Worm (Caenorhabditis elegans) whole organism, L2 larva: Measurements from ENCODE around the gene prx-1.

Experiments
- C34F6.9 ChIP-seq: fragments of 150-350 bp; optimal IDR thresholded peaks from 2 replicates; lab custom pipeline; 2014; ENCODE audit warnings: missing biosample characterization, missing genetic modification characterization
- F13H6.1 ChIP-seq: sonication (generic microtip); optimal IDR thresholded peaks from 2 replicates; lab custom pipeline; 2016; ENCODE audit warnings: missing genetic modification characterization, missing compliant biosample characterization
- R02D3.7 ChIP-seq: fragments of 150-350 bp; optimal IDR thresholded peaks from 2 replicates; lab custom pipeline; 2014; ENCODE audit warnings: missing biosample characterization, missing genetic modification characterization
- Y55F3AM.14 ChIP-seq: fragments of 200-800 bp; sonication (Bioruptor generic); optimal IDR thresholded peaks from 2 replicates; lab custom pipeline; 2018; ENCODE audit warnings: mild to moderate bottlenecking, missing genetic modification characterization, missing compliant biosample characterization
- alr-1 ChIP-seq: fragments of 150-350 bp; optimal IDR thresholded peaks from 2 replicates; lab custom pipeline; 2014; ENCODE audit warnings: missing biosample characterization, missing genetic modification characterization
- aly-2 ChIP-seq: fragments of 150-350 bp; optimal IDR thresholded peaks from 2 replicates; lab custom pipeline; 2014; ENCODE audit warnings: missing biosample characterization, missing genetic modification characterization
- blmp-1 ChIP-seq: sonication (generic microtip); optimal IDR thresholded peaks from 2 replicates; lab custom pipeline; 2017; ENCODE audit warnings: missing genetic modification characterization, mild to moderate bottlenecking, missing compliant biosample characterization, antibody characterized with exemption, moderate library complexity; ENCODE audit not compliant: insufficient read depth
- ceh-16 ChIP-seq: fragments of 150-350 bp; optimal IDR thresholded peaks from 2 replicates; lab custom pipeline; 2014; ENCODE audit warnings: missing biosample characterization, missing genetic modification characterization
- ceh-82 ChIP-seq: fragments of 150-350 bp; optimal IDR thresholded peaks from 2 replicates; lab custom pipeline; 2014; ENCODE audit warnings: missing biosample characterization, missing genetic modification characterization
- crh-2 ChIP-seq: sonication (generic microtip); optimal IDR thresholded peaks from 2 replicates; lab custom pipeline; 2017; ENCODE audit warnings: missing biosample characterization, missing genetic modification characterization
- dmd-4 ChIP-seq: sonication (generic microtip); optimal IDR thresholded peaks from 2 replicates; lab custom pipeline; 2017; ENCODE audit warnings: missing biosample characterization, missing genetic modification characterization
- egl-27 ChIP-seq: sonication (generic microtip); optimal IDR thresholded peaks from 3 replicates; lab custom pipeline; 2017; ENCODE audit warnings: missing biosample characterization, missing genetic modification reagents, missing genetic modification characterization
- elt-1 ChIP-seq: fragments of 150-350 bp; optimal IDR thresholded peaks from 2 replicates; lab custom pipeline; 2014; ENCODE audit warnings: missing biosample characterization, missing genetic modification characterization
- elt-3 ChIP-seq: sonication (generic microtip); optimal IDR thresholded peaks from 2 replicates; lab custom pipeline; 2017; ENCODE audit warnings: missing biosample characterization, missing genetic modification characterization
- fos-1 ChIP-seq: fragments of 150-350 bp; optimal IDR thresholded peaks from 2 replicates; lab custom pipeline; 2014; ENCODE audit warnings: missing biosample characterization, missing genetic modification characterization
- gmeb-1 ChIP-seq: fragments of 150-350 bp; optimal IDR thresholded peaks from 2 replicates; lab custom pipeline; 2014; ENCODE audit warnings: missing biosample characterization, missing genetic modification characterization
- lin-11 ChIP-seq: fragments of 150-350 bp; sonication (generic microtip); optimal IDR thresholded peaks from 2 replicates; lab custom pipeline; 2014; ENCODE audit warnings: missing biosample characterization, missing genetic modification characterization, inconsistent platforms, mixed read lengths
- lin-13 ChIP-seq: fragments of 150-350 bp; optimal IDR thresholded peaks from 2 replicates; lab custom pipeline; 2014; ENCODE audit warnings: missing biosample characterization, missing genetic modification reagents, missing genetic modification characterization
- lsy-2 ChIP-seq, 2 experiments: fragments of 150-350 bp in 1 of 2; sonication (generic microtip) in 1 of 2; optimal IDR thresholded peaks; 2 replicates each; lab custom pipeline; 2014 to 2017; ENCODE audit warnings: missing biosample characterization in 2 of 2, missing genetic modification characterization in 2 of 2
- mab-5 ChIP-seq: fragments of 150-350 bp; optimal IDR thresholded peaks from 2 replicates; lab custom pipeline; 2014; ENCODE audit warnings: missing biosample characterization, missing genetic modification characterization
- mbf-1 ChIP-seq: sonication (generic microtip); optimal IDR thresholded peaks from 2 replicates; lab custom pipeline; 2017; ENCODE audit warnings: missing biosample characterization, missing genetic modification characterization
- mdl-1 ChIP-seq, 2 experiments: fragments of 150-350 bp in 1 of 2; sonication (generic microtip) in 1 of 2; optimal IDR thresholded peaks; 2 replicates each; lab custom pipeline; 2017; ENCODE audit warnings: missing biosample characterization in 2 of 2, missing genetic modification characterization in 2 of 2
- nhr-129 ChIP-seq: fragments of 150-350 bp; optimal IDR thresholded peaks from 2 replicates; lab custom pipeline; 2014; ENCODE audit warnings: missing biosample characterization, missing genetic modification characterization
- nhr-21 ChIP-seq: fragments of 150-350 bp; optimal IDR thresholded peaks from 2 replicates; lab custom pipeline; 2014; ENCODE audit warnings: missing biosample characterization, missing genetic modification characterization
- nhr-23 ChIP-seq: fragments of 150-350 bp; optimal IDR thresholded peaks from 2 replicates; lab custom pipeline; 2014; ENCODE audit warnings: missing biosample characterization, missing genetic modification reagents, missing genetic modification characterization
- nhr-237 ChIP-seq: fragments of 150-350 bp; optimal IDR thresholded peaks from 2 replicates; lab custom pipeline; 2014; ENCODE audit warnings: missing biosample characterization, missing genetic modification characterization
- nhr-25 ChIP-seq: fragments of 150-350 bp; sonication (generic microtip); optimal IDR thresholded peaks from 3 replicates; lab custom pipeline; 2014; ENCODE audit warnings: missing biosample characterization, missing genetic modification characterization
- nhr-6 ChIP-seq: fragments of 150-350 bp; optimal IDR thresholded peaks from 2 replicates; lab custom pipeline; 2014; ENCODE audit warnings: missing biosample characterization, missing genetic modification characterization
- peb-1 ChIP-seq: fragments of 150-350 bp; optimal IDR thresholded peaks from 2 replicates; lab custom pipeline; 2014; ENCODE audit warnings: missing biosample characterization, missing genetic modification characterization
- sem-4 ChIP-seq: fragments of 150-350 bp; optimal IDR thresholded peaks from 2 replicates; lab custom pipeline; 2014; ENCODE audit warnings: missing biosample characterization, missing genetic modification reagents, missing genetic modification characterization
- skn-1 ChIP-seq: sonication (generic microtip); optimal IDR thresholded peaks from 2 replicates; lab custom pipeline; 2017; ENCODE audit warnings: missing biosample characterization, missing genetic modification characterization
- sma-9 ChIP-seq, 2 experiments: fragments of 150-350 bp in 1 of 2; sonication (generic microtip) in 1 of 2; optimal IDR thresholded peaks; 2 replicates each; lab custom pipeline; 2014 to 2016; ENCODE audit warnings: missing genetic modification characterization in 2 of 2, mild to moderate bottlenecking in 1 of 2, missing biosample characterization in 1 of 2, missing compliant biosample characterization in 1 of 2, missing genetic modification reagents in 1 of 2, moderate library complexity in 1 of 2
- snpc-4 ChIP-seq: fragments of 150-350 bp; optimal IDR thresholded peaks from 2 replicates; lab custom pipeline; 2014; ENCODE audit warnings: missing biosample characterization, missing genetic modification characterization
- unc-62 ChIP-seq: fragments of 150-350 bp; optimal IDR thresholded peaks from 2 replicates; lab custom pipeline; 2014; ENCODE audit warnings: missing biosample characterization, missing genetic modification reagents, missing genetic modification characterization
- ztf-11 ChIP-seq: sonication (generic microtip); optimal IDR thresholded peaks from 2 replicates; lab custom pipeline; 2017; ENCODE audit warnings: missing biosample characterization, missing genetic modification characterization
- ztf-4 ChIP-seq: fragments of 150-350 bp; optimal IDR thresholded peaks from 2 replicates; lab custom pipeline; 2014; ENCODE audit warnings: missing biosample characterization, missing genetic modification characterization

The prx-1 gene

ce11 chrX:14303078-14303477 is 10.6 kb upstream of the prx-1 start, which contains the start of gene C11H1.5:
TSS of gene C11H1.5 (minus strand) at chrX:14303178.
- TF ChIP-seq F13H6.1 (tag; lab: Kevin White, UChicago) = no peak
- TF ChIP-seq blmp-1 (tag; lab: Kevin White, UChicago) = no peak
- no peak for TF ChIP-seq sma-9 (GFP tag; optimal IDR thresholded peaks at IDR 0.05; lab: Kevin White, UChicago)
- TF ChIP-seq sma-9 (tag; optimal IDR thresholded peaks at IDR 0.05; lab: Kevin White, UChicago) = no peak
- TF ChIP-seq lsy-2 (tag; optimal IDR thresholded peaks at IDR 0.05; lab: Kevin White, UChicago) = no peak
- TF ChIP-seq lin-13 (GFP tag; lab: Kevin White, UChicago) = no peak
- TF ChIP-seq peb-1 = no peak
- no peak for TF ChIP-seq dmd-4 (tag; lab: Kevin White, UChicago)
- TF ChIP-seq snpc-4 = no peak
- no peak for TF ChIP-seq egl-27 (tag; lab: Kevin White, UChicago)
- no peak for TF ChIP-seq elt-1
- TF ChIP-seq ztf-4 (tag; lab: Kevin White, UChicago) = no peak
- TF ChIP-seq ceh-82 (tag; lab: Kevin White, UChicago) = no peak
- TF ChIP-seq mbf-1 (tag; lab: Kevin White, UChicago) = no peak
- TF ChIP-seq, all 48 proteins: peak for 0

DNA sequence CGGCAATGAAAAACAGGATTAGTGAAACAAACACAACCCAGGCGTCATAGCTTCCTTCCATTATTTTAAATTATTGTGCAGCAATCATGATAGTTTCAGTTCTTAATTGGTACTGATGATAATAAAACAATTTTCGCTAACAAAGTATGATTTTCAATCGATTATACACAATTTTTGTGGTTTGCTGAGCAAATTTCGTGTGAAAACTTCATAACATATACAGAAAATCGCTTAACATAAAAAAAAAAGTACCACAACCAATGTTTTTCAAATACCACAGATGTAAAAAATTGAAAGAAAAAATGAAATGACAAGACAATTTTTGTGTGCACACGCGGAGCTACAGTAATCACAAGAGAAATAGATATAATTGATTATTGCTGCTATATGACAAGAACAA is 6.1 kb upstream of the prx-1 start, which contains the start of gene gphr-2:
gphr-2 (minus strand) TSS at position 101 of the 400 bp plus-strand sequence.
- TF ChIP-seq ztf-11 (tag; lab: Kevin White, UChicago) (no peak), mbf-1 (tag; lab: Kevin White, UChicago) (no peak), alr-1 (tag; lab: Kevin White, UChicago) (no peak), nhr-25 (tag; lab: Kevin White, UChicago) (no peak), blmp-1 (tag; lab: Kevin White, UChicago) (no peak), nhr-23 (tag; lab: Kevin White, UChicago) (no peak), ceh-82 (tag; lab: Kevin White, UChicago) (no peak), unc-62 (no peak), C34F6.9 (no peak), fos-1 (tag; lab: Kevin White, UChicago) (no peak), nhr-129 (tag; lab: Kevin White, UChicago) (no peak), nhr-237 (tag; lab: Kevin White, UChicago) (no peak), lsy-2 (tag; optimal IDR thresholded peaks at IDR 0.05; lab: Kevin White, UChicago) (no peak), elt-3 (tag; lab: Kevin White, UChicago) (no peak), gmeb-1 (no peak), elt-1 (no peak), Y55F3AM.14 (GFP tag; lab: Kevin White, UChicago) (no peak)

- TF ChIP-seq skn-1 (tag; lab: Kevin White, UChicago) (no peak), crh-2 (no peak), gmeb-1 (no peak), unc-62 (no peak), lin-13 (GFP tag; lab: Kevin White, UChicago) (no peak), snpc-4 (no peak), dmd-4 (tag; lab: Kevin White, UChicago) (no peak), ceh-16 (tag; lab: Kevin White, UChicago) (no peak), aly-2 (no peak), lin-11 (no peak), alr-1 (tag; lab: Kevin White, UChicago) (no peak), mdl-1 (tag; optimal IDR thresholded peaks at IDR 0.05; lab: Kevin White, UChicago) (no peak)
These were observed 4.1 kb upstream of the prx-1 start for ce11 chrX:14309656-14310055.

- TF ChIP-seq sem-4 (tag; lab: Kevin White, UChicago) = no peak
- TF ChIP-seq crh-2 = no peak
- no peak for TF ChIP-seq alr-1 (tag; lab: Kevin White, UChicago)
- no peak for TF ChIP-seq Y55F3AM.14 (GFP tag; lab: Kevin White, UChicago)
- no peak for TF ChIP-seq ceh-16 (tag; lab: Kevin White, UChicago)
- TF ChIP-seq snpc-4 = no peak
- TF ChIP-seq nhr-237 (tag; lab: Kevin White, UChicago) = no peak
- TF ChIP-seq nhr-25 (tag; lab: Kevin White, UChicago) = no peak
- TF ChIP-seq lin-13 (GFP tag; lab: Kevin White, UChicago) = no peak
- no peak for TF ChIP-seq nhr-21 (tag; lab: Kevin White, UChicago)
- no peak for TF ChIP-seq C34F6.9
- TF ChIP-seq aly-2 = no peak
- no peak for TF ChIP-seq nhr-6
- TF ChIP-seq elt-3 (tag; lab: Kevin White, UChicago) = no peak
- TF ChIP-seq peb-1 = no peak
- TF ChIP-seq gmeb-1 = no peak
- no peak for TF ChIP-seq fos-1 (tag; lab: Kevin White, UChicago)
- TF ChIP-seq mab-5 = no peak
- no peak for TF ChIP-seq R02D3.7
These were observed 2.1 kb upstream of the prx-1 start, which contains the start of gene mgrn-1 for ce11 chrX:14311583-14311982. TSS of gene mgrn-1 (minus strand) at chrX:14311683.
